Fruit fly (Drosophila melanogaster) whole organism, embryonic: Measurements from ENCODE around the gene heix.

ENCODE experiments used
- CG6254 ChIP-seq: fragments of 200-800 bp; sonication (Bioruptor generic); optimal IDR thresholded peaks from 3 replicates; lab custom pipeline; 2017; ENCODE audit warnings: mild to moderate bottlenecking, missing biosample characterization, missing genetic modification reagents, missing genetic modification characterization
- CG6854 ChIP-seq: fragments of 200-800 bp; sonication (Bioruptor generic); optimal IDR thresholded peaks from 3 replicates; lab custom pipeline; 2017; ENCODE audit warnings: missing biosample characterization, mild to moderate bottlenecking, missing genetic modification characterization

DNA sequence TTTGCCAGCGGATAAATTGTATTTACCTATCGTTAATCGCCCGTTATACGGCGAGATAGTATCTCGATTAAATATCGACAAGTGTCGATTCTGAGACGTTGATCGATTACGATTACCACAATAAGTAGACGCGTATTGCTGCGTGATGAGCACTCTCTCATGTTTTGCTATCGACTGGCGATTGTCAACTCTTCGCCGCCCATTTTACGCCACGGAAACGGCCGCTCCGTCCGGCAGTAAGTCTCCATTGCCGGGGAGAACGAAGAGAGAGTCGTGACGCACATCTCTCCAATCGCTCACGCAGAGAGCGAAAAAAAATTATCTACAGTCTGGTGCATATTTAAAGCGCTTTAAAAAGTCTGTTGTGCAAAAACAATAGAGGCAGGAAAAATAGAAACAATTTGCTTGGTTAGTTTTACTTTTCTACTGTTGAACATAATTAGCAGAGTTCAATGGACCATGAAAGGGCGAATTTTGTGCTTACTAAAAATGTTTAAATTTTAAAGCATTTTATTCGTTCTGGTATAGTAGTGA, 48.0 kb downstream of the heix start, which contains the start of gene CG46309:
- peak; percentile 9 for TF ChIP-seq CG6254
- no peak for TF ChIP-seq CG6854 (GFP tag; lab: Kevin White, UChicago)
